Fruit fly (Drosophila melanogaster) whole organism, pupa: ENCODE results near the gene CG6293.
A peak's percentile ranks its signal among the peaks of the same experiment; 100 is the strongest.

Experiments used
- CG14655 ChIP-seq: fragments of 200-800 bp; sonication (Bioruptor generic); optimal IDR thresholded peaks from 3 replicates; lab custom pipeline; 2017; ENCODE audit warnings: mild to moderate bottlenecking, missing biosample characterization, missing genetic modification reagents, missing genetic modification characterization
- CG17806 ChIP-seq: fragments of 200-800 bp; sonication (Bioruptor generic); optimal IDR thresholded peaks from 2 replicates; lab custom pipeline; 2018; ENCODE audit warnings: missing biosample characterization, mild to moderate bottlenecking, missing genetic modification characterization, moderate library complexity
- CG4496 ChIP-seq: fragments of 200-800 bp; sonication (Bioruptor generic); IDR thresholded peaks from 3 replicates; pipeline ENCODE4 v1.3.6; 2022; ENCODE audit warnings: missing biosample characterization, missing genetic modification characterization
- CG9948 ChIP-seq: fragments of 200-800 bp; sonication (Bioruptor generic); optimal IDR thresholded peaks from 2 replicates; lab custom pipeline; 2018; ENCODE audit warnings: missing biosample characterization, mild to moderate bottlenecking, missing genetic modification characterization, moderate library complexity
- Pif1B ChIP-seq: fragments of 200-800 bp; sonication (Bioruptor generic); optimal IDR thresholded peaks from 3 replicates; lab custom pipeline; 2016; ENCODE audit warnings: missing biosample characterization, missing genetic modification characterization
- fd96Ca ChIP-seq: fragments of 200-800 bp; sonication (Bioruptor generic); IDR thresholded peaks from 3 replicates; pipeline ENCODE4 v1.3.6; 2022; ENCODE audit warnings: missing biosample characterization, missing genetic modification characterization

DNA sequence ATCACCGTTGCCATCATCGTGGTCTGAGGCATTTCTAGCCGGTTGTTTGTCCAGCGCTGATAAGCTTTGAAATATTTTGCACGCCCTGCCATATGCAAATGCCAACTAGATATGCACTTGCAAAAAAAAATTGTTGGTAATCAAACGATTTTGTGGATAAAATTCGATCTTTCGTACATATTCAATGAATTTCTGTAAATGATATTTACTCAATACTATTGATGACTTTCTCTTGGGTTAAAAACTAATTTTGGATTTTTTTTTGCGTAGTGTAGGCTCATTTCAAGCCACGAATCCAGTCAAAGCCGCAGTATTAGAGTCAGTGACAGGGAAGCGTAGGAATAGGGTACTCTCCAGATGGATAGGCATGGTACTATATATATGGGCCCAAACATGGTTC is 28.3 kb downstream of the CG6293 start:
- TF ChIP-seq CG4496 (GFP tag; lab: Robert Waterston, UW) (no peak), CG14655 (peak; percentile 61), Pif1B (GFP tag; lab: Kevin White, UChicago) (no peak), fd96Ca (GFP tag; lab: Robert Waterston, UW) (no peak), CG9948 (tag; lab: Kevin White, UChicago) (no peak), CG17806 (tag; lab: Kevin White, UChicago) (no peak)
